Fruit fly (Drosophila melanogaster): ENCODE data around the gene CG8312.

DNA sequence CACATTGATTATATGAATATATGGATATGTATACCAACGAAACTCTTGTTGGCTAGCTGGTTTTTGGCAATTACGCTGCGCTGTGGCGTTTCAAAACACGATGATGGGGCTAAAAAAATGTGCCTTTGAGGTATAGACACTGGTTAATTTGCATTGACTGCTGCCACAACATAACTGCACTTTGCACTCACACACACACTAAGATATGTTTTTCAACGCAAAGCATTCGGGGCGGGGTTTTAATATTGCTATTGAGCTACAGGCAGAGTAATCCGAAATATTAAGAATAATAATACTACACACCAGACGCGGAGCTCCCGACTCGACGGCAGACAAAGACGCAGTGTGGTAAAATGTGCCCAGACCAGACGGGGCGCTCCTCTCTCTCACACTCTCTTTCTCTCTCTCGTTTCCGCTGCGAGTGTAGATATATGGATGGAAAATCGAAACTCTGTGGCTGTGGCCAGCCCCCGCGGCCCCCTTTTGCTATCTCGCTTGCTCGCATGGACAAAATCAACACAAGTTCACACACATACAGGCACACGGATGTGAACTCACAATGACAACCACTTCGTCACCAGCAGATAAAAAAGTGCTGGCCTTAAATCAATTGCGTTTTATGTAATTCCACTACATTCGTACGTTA, 40.0 kb upstream of the CG8312 start:
- TF ChIP-seq kay (GFP tag; ENCODE audit: borderline replicate concordance) = no peak
- TF ChIP-seq Clk (GFP tag; optimal IDR thresholded peaks at IDR 0.05) = peak; percentile 23
- TF ChIP-seq CG14711 (tag; optimal IDR thresholded peaks at IDR 0.05) = peak; percentile 52
- peak; percentile 20 for TF ChIP-seq bab1 (GFP tag; optimal IDR thresholded peaks at IDR 0.05)
- TF ChIP-seq Hr96 (GFP tag; optimal IDR thresholded peaks at IDR 0.05) = peak; percentile 31
- TF ChIP-seq toe (GFP tag; optimal IDR thresholded peaks at IDR 0.05) = no peak
- peak; percentile 57 for TF ChIP-seq CG11617 (GFP tag; optimal IDR thresholded peaks at IDR 0.05)
- peak; percentile 56 for TF ChIP-seq pad (GFP tag; optimal IDR thresholded peaks at IDR 0.05)
- TF ChIP-seq CG5204 (GFP tag; optimal IDR thresholded peaks at IDR 0.05) = no peak
- peak; percentile 43 for TF ChIP-seq CG33017 (tag; optimal IDR thresholded peaks at IDR 0.05)
